Fruit fly (Drosophila melanogaster) whole organism, adult: ENCODE measurements around the gene pix.

Experiments
- CG11617 ChIP-seq: fragments of 200-800 bp; sonication (Bioruptor generic); optimal IDR thresholded peaks from 2 replicates; lab custom pipeline; 2017; ENCODE audit warnings: mild to moderate bottlenecking, missing biosample characterization, missing genetic modification reagents, missing genetic modification characterization
- CG12768 ChIP-seq: fragments of 200-800 bp; sonication (Bioruptor generic); optimal IDR thresholded peaks from 2 replicates; lab custom pipeline; 2017; ENCODE audit warnings: missing biosample characterization, missing genetic modification characterization, mild to moderate bottlenecking, moderate library complexity, missing genetic modification reagents
- CG14711 ChIP-seq: fragments of 200-800 bp; sonication (Bioruptor generic); optimal IDR thresholded peaks from 2 replicates; lab custom pipeline; 2018; ENCODE audit warnings: missing biosample characterization, mild to moderate bottlenecking, missing genetic modification characterization, moderate library complexity
- CG1620 ChIP-seq: fragments of 200-800 bp; sonication (Bioruptor generic); optimal IDR thresholded peaks from 2 replicates; lab custom pipeline; 2016; ENCODE audit warnings: missing biosample characterization, missing genetic modification characterization
- CG33017 ChIP-seq: fragments of 200-800 bp; sonication (Bioruptor generic); optimal IDR thresholded peaks from 2 replicates; lab custom pipeline; 2018; ENCODE audit warnings: missing biosample characterization, mild to moderate bottlenecking, missing genetic modification characterization, moderate library complexity
- CG5204 ChIP-seq: fragments of 200-800 bp; sonication (Bioruptor generic); optimal IDR thresholded peaks from 2 replicates; lab custom pipeline; 2016; ENCODE audit warnings: missing biosample characterization, missing genetic modification characterization
- CG7045 ChIP-seq: fragments of 200-800 bp; sonication (Bioruptor generic); optimal IDR thresholded peaks from 2 replicates; lab custom pipeline; 2017; ENCODE audit warnings: missing biosample characterization, mild to moderate bottlenecking, missing genetic modification characterization
- CG7101 ChIP-seq: fragments of 200-800 bp; sonication (Bioruptor generic); optimal IDR thresholded peaks from 2 replicates; lab custom pipeline; 2018; ENCODE audit warnings: missing biosample characterization, mild to moderate bottlenecking, missing genetic modification characterization, moderate library complexity
- Clk ChIP-seq: fragments of 200-800 bp; sonication (Bioruptor generic); optimal IDR thresholded peaks from 2 replicates; lab custom pipeline; 2017; ENCODE audit warnings: missing biosample characterization, missing genetic modification characterization
- Crg-1 ChIP-seq: fragments of 200-800 bp; sonication (Bioruptor generic); optimal IDR thresholded peaks from 2 replicates; lab custom pipeline; 2016; ENCODE audit warnings: missing biosample characterization, missing genetic modification characterization
- Hr96 ChIP-seq: fragments of 200-800 bp; sonication (Bioruptor generic); optimal IDR thresholded peaks from 2 replicates; lab custom pipeline; 2016; ENCODE audit warnings: missing biosample characterization, missing genetic modification characterization
- Mnt ChIP-seq: fragments of 200-800 bp; sonication (Bioruptor generic); optimal IDR thresholded peaks from 2 replicates; lab custom pipeline; 2016; ENCODE audit warnings: missing biosample characterization, mild to moderate bottlenecking, missing genetic modification characterization
- bab1 ChIP-seq: fragments of 200-800 bp; sonication (Bioruptor generic); optimal IDR thresholded peaks from 3 replicates; lab custom pipeline; 2019; ENCODE audit warnings: missing biosample characterization, mild to moderate bottlenecking, missing genetic modification characterization, moderate library complexity
- cic ChIP-seq: fragments of 200-800 bp; sonication (Bioruptor generic); optimal IDR thresholded peaks from 2 replicates; lab custom pipeline; 2017; ENCODE audit warnings: missing biosample characterization, mild to moderate bottlenecking, missing genetic modification characterization, moderate library complexity
- cnc ChIP-seq, 2 experiments: fragments of >200 bp; optimal IDR thresholded peaks; 2 replicates each; lab custom pipeline; 2017
- kay ChIP-seq: fragments of 200-800 bp; sonication (Bioruptor generic); peaks from one replicate; lab custom pipeline; 2016; ENCODE audit warnings: missing biosample characterization, missing genetic modification characterization, borderline replicate concordance
- ovo ChIP-seq: fragments of 200-800 bp; sonication (Bioruptor generic); optimal IDR thresholded peaks from 2 replicates; lab custom pipeline; 2016; ENCODE audit warnings: missing biosample characterization, missing genetic modification characterization
- pad ChIP-seq: fragments of 200-800 bp; sonication (Bioruptor generic); optimal IDR thresholded peaks from 3 replicates; lab custom pipeline; 2017; ENCODE audit warnings: missing biosample characterization, missing genetic modification characterization, mild to moderate bottlenecking, moderate library complexity, missing genetic modification reagents
- tj ChIP-seq: fragments of 200-800 bp; sonication (Bioruptor generic); optimal IDR thresholded peaks from 3 replicates; lab custom pipeline; 2017; ENCODE audit warnings: missing biosample characterization, mild to moderate bottlenecking, missing genetic modification characterization, moderate library complexity
- toe ChIP-seq: fragments of 200-800 bp; sonication (Bioruptor generic); optimal IDR thresholded peaks from 2 replicates; lab custom pipeline; 2016; ENCODE audit warnings: missing biosample characterization, missing genetic modification characterization

Gene pix

dm6 chr3L:8978678-8979413 is 4.3 kb upstream of the pix start:
- TF ChIP-seq ovo (GFP tag; lab: Kevin White, UChicago) (no peak), Clk (GFP tag; lab: Kevin White, UChicago) (no peak), CG7045 (GFP tag; lab: Kevin White, UChicago) (peak; percentile 53), pad (GFP tag; lab: Kevin White, UChicago) (no peak), toe (no peak), bab1 (GFP tag; lab: Kevin White, UChicago) (peak; percentile 38), CG33017 (tag; lab: Kevin White, UChicago) (peak; percentile 83), CG12768 (GFP tag; lab: Kevin White, UChicago) (peak; percentile 31), Mnt (GFP tag; lab: Kevin White, UChicago) (peak; percentile 6), cnc (optimal IDR thresholded peaks at IDR 0.05; lab: Kevin White, UChicago) (no peak), CG5204 (no peak), CG7101 (peak; percentile 66), kay (GFP tag; lab: Kevin White, UChicago) (no peak), Hr96 (GFP tag; lab: Kevin White, UChicago) (no peak), Crg-1 (GFP tag; lab: Kevin White, UChicago) (peak; percentile 20), CG1620 (GFP tag; lab: Kevin White, UChicago) (no peak), CG11617 (GFP tag; lab: Kevin White, UChicago) (peak; percentile 36), tj (GFP tag; lab: Kevin White, UChicago) (peak; percentile 21), cic (peak; percentile 98), CG14711 (tag; lab: Kevin White, UChicago) (peak; percentile 51)

- TF ChIP-seq pad (GFP tag; lab: Kevin White, UChicago) (peak; percentile 19), cic (peak; percentile 53), CG33017 (tag; lab: Kevin White, UChicago) (no peak), Clk (GFP tag; lab: Kevin White, UChicago) (no peak), CG7045 (GFP tag; lab: Kevin White, UChicago) (no peak), CG11617 (GFP tag; lab: Kevin White, UChicago) (peak; percentile 41), Crg-1 (GFP tag; lab: Kevin White, UChicago) (no peak), CG14711 (tag; lab: Kevin White, UChicago) (peak; percentile 51), CG5204 (no peak), cnc (optimal IDR thresholded peaks at IDR 0.05; lab: Kevin White, UChicago) (no peak), Hr96 (GFP tag; lab: Kevin White, UChicago) (no peak), toe (no peak), kay (GFP tag; lab: Kevin White, UChicago) (no peak), CG7101 (peak; percentile 35), bab1 (GFP tag; lab: Kevin White, UChicago) (peak; percentile 69), tj (GFP tag; lab: Kevin White, UChicago) (no peak), CG12768 (GFP tag; lab: Kevin White, UChicago) (peak; percentile 13), CG1620 (GFP tag; lab: Kevin White, UChicago) (no peak), Mnt (GFP tag; lab: Kevin White, UChicago) (peak; percentile 36), ovo (GFP tag; lab: Kevin White, UChicago) (peak; percentile 75)
These were observed 6.1 kb downstream of the pix start, which contains the start of gene CG5026 for dm6 chr3L:8968437-8968836. Gene CG5026 (plus strand): TSS chr3L:8968528.

- TF ChIP-seq ovo (GFP tag; lab: Kevin White, UChicago) (no peak), bab1 (GFP tag; lab: Kevin White, UChicago) (peak; percentile 30)
These were observed 8.1 kb downstream of the pix start, which contains the start of the genes CG5653 and CG5021 for dm6 chr3L:8966324-8967011. Gene CG5653 (minus strand): TSS chr3L:8966374. Gene CG5021 (plus strand): TSS chr3L:8966829.

- no peak for TF ChIP-seq Hr96 (GFP tag; lab: Kevin White, UChicago)
These were observed 10.1 kb downstream of the pix start, which contains the start of gene ValRS-m for dm6 chr3L:8964458-8964857. Gene ValRS-m (minus strand): TSS chr3L:8964769.

dm6 chr3L:8958557-8958956 is 16.0 kb downstream of the pix start, which contains the start of gene CG13313:
Gene CG13313 (plus strand): TSS chr3L:8958857.
- no peak for TF ChIP-seq bab1 (GFP tag; lab: Kevin White, UChicago)
- no peak for TF ChIP-seq cic
- no peak for TF ChIP-seq pad (GFP tag; lab: Kevin White, UChicago)
- no peak for TF ChIP-seq toe
- TF ChIP-seq CG5204, result no peak
- TF ChIP-seq cnc (optimal IDR thresholded peaks at IDR 0.05; lab: Kevin White, UChicago), result no peak
- TF ChIP-seq tj (GFP tag; lab: Kevin White, UChicago), result no peak
- no peak for TF ChIP-seq CG33017 (tag; lab: Kevin White, UChicago)
- no peak for TF ChIP-seq CG1620 (GFP tag; lab: Kevin White, UChicago)
- TF ChIP-seq Crg-1 (GFP tag; lab: Kevin White, UChicago), result no peak
- no peak for TF ChIP-seq CG7101

dm6 chr3L:8956669-8957068 is 17.9 kb downstream of the pix start, which contains the start of gene mRpL12:
Gene mRpL12 (plus strand): TSS chr3L:8956791.
- TF ChIP-seq kay (GFP tag; lab: Kevin White, UChicago) (peak; percentile 4), Mnt (GFP tag; lab: Kevin White, UChicago) (peak; percentile 4), CG11617 (GFP tag; lab: Kevin White, UChicago) (no peak)
